Fruit fly (Drosophila melanogaster) whole organism, embryonic: ENCODE measurements around the gene CG10996.

Experiments
- ATbp ChIP-seq: fragments of 200-800 bp; sonication (Bioruptor generic); optimal IDR thresholded peaks from 2 replicates; lab custom pipeline; 2017; ENCODE audit warnings: missing biosample characterization, mild to moderate bottlenecking, missing genetic modification characterization, missing genetic modification reagents
- Ada2b ChIP-seq: fragments of 200-800 bp; sonication (Bioruptor generic); IDR thresholded peaks from 2 replicates; pipeline ENCODE4 v1.3.6; 2022; ENCODE audit warnings: missing biosample characterization, missing genetic modification characterization
- Atf3 ChIP-seq: fragments of 200-800 bp; sonication (Bioruptor generic); optimal IDR thresholded peaks from 3 replicates; lab custom pipeline; 2016; ENCODE audit warnings: missing biosample characterization, missing genetic modification characterization
- Atf6 ChIP-seq: fragments of 200-800 bp; sonication (Bioruptor generic); IDR thresholded peaks from 2 replicates; pipeline ENCODE4 v1.3.6; 2022; ENCODE audit warnings: missing biosample characterization, missing genetic modification characterization
- Awh ChIP-seq: fragments of 200-800 bp; sonication (Bioruptor generic); IDR thresholded peaks from 2 replicates; pipeline ENCODE4, ENCODE4 v1.3.6; 2022; ENCODE audit warnings: missing biosample characterization, missing genetic modification characterization
- Bteb2 ChIP-seq: fragments of 200-800 bp; sonication (Bioruptor generic); optimal IDR thresholded peaks from 2 replicates; lab custom pipeline; 2016; ENCODE audit warnings: missing biosample characterization, missing genetic modification characterization
- CG10147 ChIP-seq: fragments of 200-800 bp; sonication (Bioruptor generic); optimal IDR thresholded peaks from 2 replicates; lab custom pipeline; 2019; ENCODE audit warnings: missing biosample characterization, mild to moderate bottlenecking, missing genetic modification characterization, moderate library complexity
- CG10366 ChIP-seq: fragments of 200-800 bp; sonication (Bioruptor generic); IDR thresholded peaks from 2 replicates; pipeline ENCODE4 v1.3.6; 2022; ENCODE audit warnings: missing biosample characterization, missing genetic modification characterization
- CG11504 ChIP-seq: fragments of 200-800 bp; sonication (Bioruptor generic); optimal IDR thresholded peaks from 3 replicates; lab custom pipeline; 2019; ENCODE audit warnings: missing biosample characterization, mild to moderate bottlenecking, missing genetic modification characterization, moderate library complexity
- CG11695 ChIP-seq: fragments of 200-800 bp; sonication (Bioruptor generic); IDR thresholded peaks from 3 replicates; pipeline ENCODE4 v1.3.6; 2022; ENCODE audit warnings: missing biosample characterization, missing genetic modification characterization
- CG11723 ChIP-seq: fragments of 200-800 bp; sonication (Bioruptor generic); optimal IDR thresholded peaks from 2 replicates; lab custom pipeline; 2017; ENCODE audit warnings: missing biosample characterization, mild to moderate bottlenecking, missing genetic modification characterization
- CG12744 ChIP-seq: fragments of 200-800 bp; sonication (Bioruptor generic); optimal IDR thresholded peaks from 2 replicates; lab custom pipeline; 2016; ENCODE audit warnings: missing biosample characterization, missing genetic modification characterization
- CG13624 ChIP-seq: fragments of 200-800 bp; sonication (Bioruptor generic); optimal IDR thresholded peaks from 2 replicates; lab custom pipeline; 2016; ENCODE audit warnings: missing biosample characterization, missing genetic modification characterization
- CG14014 ChIP-seq: fragments of 200-800 bp; sonication (Bioruptor generic); IDR thresholded peaks from 2 replicates; pipeline ENCODE4 v1.3.6; 2022; ENCODE audit warnings: missing biosample characterization, missing genetic modification characterization
- CG17328 ChIP-seq: fragments of 200-800 bp; sonication (Bioruptor generic); IDR thresholded peaks from 2 replicates; pipeline ENCODE4 v1.3.6; 2022; ENCODE audit warnings: missing biosample characterization, missing genetic modification characterization
- CG17829 ChIP-seq: fragments of 200-800 bp; optimal IDR thresholded peaks from 2 replicates; lab custom pipeline; 2019; ENCODE audit warnings: missing biosample characterization, mild to moderate bottlenecking, missing genetic modification characterization, moderate library complexity
- CG18599 ChIP-seq: fragments of 200-800 bp; sonication (Bioruptor generic); optimal IDR thresholded peaks from 3 replicates; lab custom pipeline; 2017; ENCODE audit warnings: missing biosample characterization, missing genetic modification characterization, mild to moderate bottlenecking, moderate library complexity, missing genetic modification reagents
- CG18619 ChIP-seq: fragments of 200-800 bp; sonication (Bioruptor generic); optimal IDR thresholded peaks from 3 replicates; lab custom pipeline; 2017; ENCODE audit warnings: missing biosample characterization, mild to moderate bottlenecking, missing genetic modification characterization
- CG2199 ChIP-seq: fragments of 200-800 bp; sonication (Bioruptor generic); IDR thresholded peaks from 3 replicates; pipeline ENCODE4 v1.3.6; 2022; ENCODE audit warnings: missing biosample characterization, missing genetic modification characterization
- CG2202 ChIP-seq: fragments of 200-800 bp; sonication (Bioruptor generic); optimal IDR thresholded peaks from 2 replicates; lab custom pipeline; 2018; ENCODE audit warnings: missing biosample characterization, mild to moderate bottlenecking, missing genetic modification characterization
- CG2712 ChIP-seq: fragments of 200-800 bp; optimal IDR thresholded peaks from 3 replicates; lab custom pipeline; 2019; ENCODE audit warnings: missing biosample characterization, mild to moderate bottlenecking, missing genetic modification characterization, moderate library complexity
- CG2889 ChIP-seq: fragments of 200-800 bp; sonication (Bioruptor generic); IDR thresholded peaks from 3 replicates; pipeline ENCODE4 v1.3.6; 2022; ENCODE audit warnings: missing biosample characterization, missing genetic modification characterization
- CG30403 ChIP-seq: fragments of 200-800 bp; sonication (Bioruptor generic); optimal IDR thresholded peaks from 3 replicates; lab custom pipeline; 2016; ENCODE audit warnings: missing biosample characterization, missing genetic modification characterization
- CG31224 ChIP-seq: fragments of 200-800 bp; sonication (Bioruptor generic); IDR thresholded peaks from 2 replicates; pipeline ENCODE4 v1.3.6; 2022; ENCODE audit warnings: missing biosample characterization, missing genetic modification characterization
- CG34224 ChIP-seq: fragments of 200-800 bp; sonication (Bioruptor generic); IDR thresholded peaks from 3 replicates; pipeline ENCODE4 v1.3.6; 2022; ENCODE audit warnings: missing biosample characterization, missing genetic modification characterization; ENCODE audit not compliant: partially characterized antibody
- CG7372 ChIP-seq: fragments of 200-800 bp; sonication (Bioruptor generic); IDR thresholded peaks from 2 replicates; pipeline ENCODE4 v1.3.6; 2022; ENCODE audit warnings: missing biosample characterization, missing genetic modification characterization
- CG7786 ChIP-seq: fragments of 200-800 bp; sonication (Bioruptor generic); optimal IDR thresholded peaks from 2 replicates; lab custom pipeline; 2016; ENCODE audit warnings: missing biosample characterization, missing genetic modification characterization
- CG9817 ChIP-seq: fragments of 200-800 bp; sonication (Bioruptor generic); optimal IDR thresholded peaks from 2 replicates; lab custom pipeline; 2018; ENCODE audit warnings: missing biosample characterization, mild to moderate bottlenecking, missing genetic modification characterization, moderate library complexity
- CkIIα-i1 ChIP-seq: fragments of 200-800 bp; sonication (Bioruptor generic); IDR thresholded peaks from 2 replicates; pipeline ENCODE4 v1.3.6; 2022; ENCODE audit warnings: missing biosample characterization, missing genetic modification characterization
- Deaf1 ChIP-seq: fragments of 200-800 bp; optimal IDR thresholded peaks from 3 replicates; lab custom pipeline; 2019; ENCODE audit warnings: missing biosample characterization, mild to moderate bottlenecking, missing genetic modification characterization, moderate library complexity
- Dfd ChIP-seq, 2 experiments: fragments of >200 bp; optimal IDR thresholded peaks; 2 replicates each; lab custom pipeline; 2017; ENCODE audit warnings: missing biosample characterization in 2 of 2, missing genetic modification characterization in 2 of 2
- E2f1 ChIP-seq: fragments of 200-800 bp; sonication (Bioruptor generic); IDR thresholded peaks from 2 replicates; pipeline ENCODE4 v1.3.6; 2022; ENCODE audit warnings: missing biosample characterization, missing genetic modification characterization
- Fer1 ChIP-seq: fragments of 200-800 bp; sonication (Bioruptor generic); optimal IDR thresholded peaks from 2 replicates; lab custom pipeline; 2017; ENCODE audit warnings: missing biosample characterization, mild to moderate bottlenecking, missing genetic modification characterization
- Hsf ChIP-seq: fragments of 200-800 bp; sonication (Bioruptor generic); optimal IDR thresholded peaks from 3 replicates; lab custom pipeline; 2016; ENCODE audit warnings: missing biosample characterization, missing genetic modification characterization
- Med ChIP-seq: fragments of 200-800 bp; sonication (Bioruptor generic); peaks from one replicate; lab custom pipeline; 2016; ENCODE audit warnings: missing biosample characterization, missing genetic modification characterization, mild to moderate bottlenecking, inconsistent platforms, moderate library complexity
- Oli ChIP-seq: fragments of 200-800 bp; sonication (Bioruptor generic); optimal IDR thresholded peaks from 2 replicates; lab custom pipeline; 2018; ENCODE audit warnings: missing biosample characterization, mild to moderate bottlenecking, missing genetic modification characterization, moderate library complexity
- Ptx1 ChIP-seq: fragments of 200-800 bp; sonication (Bioruptor generic); IDR thresholded peaks from 2 replicates; pipeline ENCODE4 v1.3.6; 2022; ENCODE audit warnings: missing biosample characterization, missing genetic modification characterization
- Sox102F ChIP-seq: fragments of 200-800 bp; sonication (Bioruptor generic); optimal IDR thresholded peaks from 2 replicates; lab custom pipeline; 2018; ENCODE audit warnings: missing biosample characterization, mild to moderate bottlenecking, missing genetic modification characterization, moderate library complexity
- cg ChIP-seq: fragments of 200-800 bp; sonication (Bioruptor generic); optimal IDR thresholded peaks from 3 replicates; lab custom pipeline; 2019; ENCODE audit warnings: missing biosample characterization, mild to moderate bottlenecking, missing genetic modification characterization, moderate library complexity
- crc ChIP-seq: fragments of 200-800 bp; sonication (Bioruptor generic); optimal IDR thresholded peaks from 2 replicates; lab custom pipeline; 2016; ENCODE audit warnings: missing biosample characterization, missing genetic modification characterization
- dmrt99B ChIP-seq: fragments of 200-800 bp; sonication (Bioruptor generic); optimal IDR thresholded peaks from 2 replicates; lab custom pipeline; 2018; ENCODE audit warnings: missing biosample characterization, mild to moderate bottlenecking, missing genetic modification characterization, moderate library complexity
- gce ChIP-seq: fragments of 200-800 bp; sonication (Bioruptor generic); IDR thresholded peaks from 3 replicates; pipeline ENCODE4 v1.3.6; 2022; ENCODE audit warnings: missing biosample characterization, missing genetic modification characterization
- gem ChIP-seq: fragments of 200-800 bp; sonication (Bioruptor generic); optimal IDR thresholded peaks from 2 replicates; lab custom pipeline; 2019; ENCODE audit warnings: missing biosample characterization, mild to moderate bottlenecking, missing genetic modification characterization, moderate library complexity
- grau ChIP-seq: fragments of 200-800 bp; optimal IDR thresholded peaks from 3 replicates; lab custom pipeline; 2019; ENCODE audit warnings: missing biosample characterization, mild to moderate bottlenecking, missing genetic modification characterization, moderate library complexity
- lbe ChIP-seq: fragments of 200-800 bp; sonication (Bioruptor generic); optimal IDR thresholded peaks from 2 replicates; lab custom pipeline; 2016; ENCODE audit warnings: missing biosample characterization, mild to moderate bottlenecking, missing genetic modification characterization
- odd ChIP-seq: fragments of 200-800 bp; sonication (Bioruptor generic); optimal IDR thresholded peaks from 2 replicates; lab custom pipeline; 2017; ENCODE audit warnings: missing biosample characterization, mild to moderate bottlenecking, missing genetic modification characterization
- tgo ChIP-seq: fragments of 200-800 bp; sonication (Bioruptor generic); IDR thresholded peaks from 3 replicates; pipeline ENCODE4 v1.3.6; 2022; ENCODE audit warnings: missing biosample characterization, missing genetic modification characterization
- unpg ChIP-seq: fragments of 200-800 bp; sonication (Bioruptor generic); optimal IDR thresholded peaks from 3 replicates; lab custom pipeline; 2018; ENCODE audit warnings: missing biosample characterization, mild to moderate bottlenecking, missing genetic modification characterization, moderate library complexity
- zfh2 ChIP-seq: fragments of 200-800 bp; sonication (Bioruptor generic); optimal IDR thresholded peaks from 2 replicates; lab custom pipeline; 2016; ENCODE audit warnings: missing biosample characterization, missing genetic modification characterization

The CG10996 gene

dm6 chrX:13817418-13818171 lies 20.2 kb upstream of the CG10996 start (continued):
- peak; percentile 59 for TF ChIP-seq dmrt99B (tag; lab: Kevin White, UChicago)
- TF ChIP-seq Ada2b (GFP tag; lab: Robert Waterston, UW): peak; percentile 58; the same call in 1 of the 2 replicates
- TF ChIP-seq CG31224 (GFP tag; lab: Robert Waterston, UW): 0 out of 2 replicates have a peak, but pooled peaks have one; percentile 7
- TF ChIP-seq Fer1 (GFP tag; lab: Kevin White, UChicago): peak; percentile 39
- TF ChIP-seq Med (GFP tag; lab: Kevin White, UChicago): peak; percentile 80
- peak; percentile 4 for TF ChIP-seq CG10147
- TF ChIP-seq CG2889 (GFP tag; lab: Robert Waterston, UW): no peak
- no peak for TF ChIP-seq Atf3 (GFP tag; lab: Kevin White, UChicago)
- TF ChIP-seq Dfd (GFP tag; optimal IDR thresholded peaks at IDR 0.05; lab: Kevin White, UChicago): no peak
- 0 out of 2 replicates have a peak, but pooled peaks have one; percentile 12 for TF ChIP-seq E2f1 (GFP tag; lab: Robert Waterston, UW)
- peak; percentile 30 for TF ChIP-seq CG13624 (GFP tag; lab: Kevin White, UChicago)
- peak; percentile 42 for TF ChIP-seq CG30403 (GFP tag; lab: Kevin White, UChicago)
- TF ChIP-seq Atf6 (GFP tag; lab: Robert Waterston, UW): peak; percentile 76
- TF ChIP-seq CG18619 (GFP tag; lab: Kevin White, UChicago): peak; percentile 36
- peak; percentile 23; the same call in 1 of the 2 replicates for TF ChIP-seq Awh (GFP tag; lab: Robert Waterston, UW)
- peak; percentile 40 for TF ChIP-seq Hsf (GFP tag; lab: Kevin White, UChicago)
- TF ChIP-seq CG11504 (tag; lab: Kevin White, UChicago): peak; percentile 59
- TF ChIP-seq CG34224 (GFP tag; lab: Robert Waterston, UW): no peak
- peak; percentile 63 for TF ChIP-seq grau (tag; lab: Kevin White, UChicago)
- TF ChIP-seq CG10366 (GFP tag; lab: Robert Waterston, UW): 0 out of 2 replicates have a peak, but pooled peaks have one; percentile 18
- peak; percentile 24 for TF ChIP-seq Bteb2 (GFP tag; lab: Kevin White, UChicago)
- peak; percentile 75 for TF ChIP-seq CG18599 (GFP tag; lab: Kevin White, UChicago)
- peak; percentile 14 for TF ChIP-seq CG9817 (tag; lab: Kevin White, UChicago)
- TF ChIP-seq gem: peak; percentile 73
- no peak for TF ChIP-seq CG11723 (GFP tag; lab: Kevin White, UChicago)
- 0 out of 2 replicates have a peak, but pooled peaks have one; percentile 20 for TF ChIP-seq Ptx1 (GFP tag; lab: Robert Waterston, UW)
- peak; percentile 23; the same call in 1 of the 2 replicates for TF ChIP-seq CG17328 (GFP tag; lab: Robert Waterston, UW)
- peak; percentile 13 for TF ChIP-seq cg (GFP tag; lab: Kevin White, UChicago)
- peak; percentile 26 for TF ChIP-seq CG12744
- 0 out of 2 replicates have a peak, but pooled peaks have one; percentile 16 for TF ChIP-seq CG7372 (GFP tag; lab: Robert Waterston, UW)
- peak; percentile 48 for TF ChIP-seq Oli (tag; lab: Kevin White, UChicago)
- TF ChIP-seq CG2712 (tag; lab: Kevin White, UChicago): peak; percentile 24
- no peak for TF ChIP-seq CG7786 (GFP tag; lab: Kevin White, UChicago)
- TF ChIP-seq crc (GFP tag; lab: Kevin White, UChicago): no peak
- no peak for TF ChIP-seq CkIIα-i1 (GFP tag; lab: Robert Waterston, UW)
- peak; percentile 65 for TF ChIP-seq Sox102F (GFP tag; lab: Kevin White, UChicago)
- TF ChIP-seq tgo (GFP tag; lab: Robert Waterston, UW): peak; percentile 26; the same call in 1 of the 3 replicates
- TF ChIP-seq unpg: peak; percentile 63
- TF ChIP-seq CG2199: no peak
- TF ChIP-seq lbe (GFP tag; lab: Kevin White, UChicago): no peak
- TF ChIP-seq CG2202 (tag; lab: Kevin White, UChicago): no peak
- TF ChIP-seq CG17829 (tag; lab: Kevin White, UChicago): no peak
- TF ChIP-seq CG11695: 0 out of 3 replicates have a peak, but pooled peaks have one; percentile 46
- peak; percentile 6 for TF ChIP-seq zfh2
- 0 out of 2 replicates have a peak, but pooled peaks have one; percentile 19 for TF ChIP-seq CG14014 (GFP tag; lab: Robert Waterston, UW)
- no peak for TF ChIP-seq gce
- TF ChIP-seq ATbp (GFP tag; lab: Kevin White, UChicago): peak; percentile 5
- peak; percentile 21 for TF ChIP-seq odd (GFP tag; lab: Kevin White, UChicago)
- peak; percentile 5 for TF ChIP-seq Deaf1
